Worm (Caenorhabditis elegans) whole organism, early embryonic: ENCODE data around the gene ttr-5.

Experiments used
- B0310.2 ChIP-seq: sonication (generic microtip); optimal IDR thresholded peaks from 2 replicates; lab custom pipeline; 2016; ENCODE audit warnings: mild to moderate bottlenecking, missing genetic modification characterization, missing compliant biosample characterization
- ama-1 ChIP-seq: fragments of 150-350 bp; optimal IDR thresholded peaks from 2 replicates; lab custom pipeline; 2014
- ceh-13 ChIP-seq: fragments of 200-800 bp; sonication (Bioruptor generic); optimal IDR thresholded peaks from 2 replicates; lab custom pipeline; 2018; ENCODE audit warnings: mild to moderate bottlenecking, missing genetic modification characterization, missing compliant biosample characterization
- ceh-36 ChIP-seq: sonication (generic microtip); optimal IDR thresholded peaks from 2 replicates; lab custom pipeline; 2016; ENCODE audit warnings: missing genetic modification characterization, inconsistent platforms, missing compliant biosample characterization
- hmg-4 ChIP-seq: fragments of 200-800 bp; sonication (Bioruptor generic); optimal IDR thresholded peaks from 2 replicates; lab custom pipeline; 2018; ENCODE audit warnings: mild to moderate bottlenecking, missing genetic modification characterization, missing compliant biosample characterization
- pes-1 ChIP-seq: fragments of 200-800 bp; sonication (Bioruptor generic); IDR thresholded peaks from 2 replicates; pipeline ENCODE4 v1.3.6; 2022; ENCODE audit warnings: missing genetic modification reagents, missing genetic modification characterization, missing compliant biosample characterization
- scrt-1 ChIP-seq: fragments of 200-800 bp; sonication (Bioruptor generic); IDR thresholded peaks from 2 replicates; pipeline ENCODE4 v1.3.6; 2022; ENCODE audit warnings: missing genetic modification characterization, missing compliant biosample characterization
- tbx-11 ChIP-seq: fragments of 200-800 bp; sonication (Bioruptor generic); IDR thresholded peaks from 2 replicates; pipeline ENCODE4 v1.3.6; 2022; ENCODE audit warnings: missing genetic modification characterization, missing compliant biosample characterization
- tbx-37 ChIP-seq: fragments of 200-800 bp; sonication (Bioruptor generic); conservative IDR thresholded peaks from 2 replicates; pipeline ENCODE4 v1.3.6; 2022; ENCODE audit warnings: missing genetic modification reagents, missing genetic modification characterization, missing compliant biosample characterization
- tra-4 ChIP-seq: sonication (generic microtip); optimal IDR thresholded peaks from 2 replicates; lab custom pipeline; 2017; ENCODE audit warnings: missing genetic modification characterization, missing compliant biosample characterization

DNA sequence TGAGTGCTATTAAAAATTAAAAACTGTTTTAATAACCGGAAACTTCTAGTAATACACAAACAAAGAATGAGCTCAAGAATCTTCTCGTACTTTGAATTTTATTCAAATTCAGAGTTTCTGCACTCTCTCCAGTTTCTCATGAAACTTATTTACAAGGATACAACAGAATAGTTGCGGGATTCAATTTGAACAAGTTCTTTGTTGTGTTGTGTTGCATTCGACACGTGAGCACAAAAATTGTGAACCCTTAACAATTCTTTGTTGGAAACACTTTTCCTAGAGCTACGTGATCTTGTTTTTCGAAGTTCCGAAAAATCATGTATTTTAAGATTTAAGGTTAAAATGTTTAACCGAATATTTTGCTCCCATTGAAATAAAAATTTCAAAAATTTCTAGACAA lies 43.7 kb downstream of the ttr-5 start:
- no peak for TF ChIP-seq tra-4
- no peak for TF ChIP-seq scrt-1 (GFP tag; lab: Robert Waterston, UW)
- TF ChIP-seq ama-1, result no peak
- no peak for TF ChIP-seq hmg-4 (GFP tag; lab: Kevin White, UChicago)
- no peak for TF ChIP-seq ceh-13
- no peak for TF ChIP-seq tbx-11 (GFP tag; lab: Robert Waterston, UW)
- no peak for TF ChIP-seq B0310.2
- TF ChIP-seq pes-1 (GFP tag; lab: Robert Waterston, UW), result no peak
- no peak for TF ChIP-seq ceh-36 (tag; lab: Kevin White, UChicago)
- TF ChIP-seq tbx-37 (GFP tag; lab: Robert Waterston, UW), result no peak
